Worm (Caenorhabditis elegans) whole organism, L3 larva: ENCODE measurements around the gene sra-26.

ENCODE experiments used
- aly-2 ChIP-seq: fragments of 150-350 bp; optimal IDR thresholded peaks from 2 replicates; lab custom pipeline; 2014; ENCODE audit warnings: missing biosample characterization, missing genetic modification characterization
- egl-5 ChIP-seq: fragments of 150-350 bp; optimal IDR thresholded peaks from 2 replicates; lab custom pipeline; 2017; ENCODE audit warnings: missing biosample characterization, missing genetic modification reagents, missing genetic modification characterization, inconsistent platforms
- elt-2 ChIP-seq: sonication (generic microtip); optimal IDR thresholded peaks from 2 replicates; lab custom pipeline; 2016; ENCODE audit warnings: missing genetic modification reagents, mild to moderate bottlenecking, missing genetic modification characterization, missing compliant biosample characterization
- eor-1 ChIP-seq, 2 experiments: fragments of 150-350 bp; optimal IDR thresholded peaks; 2 replicates each; lab custom pipeline; 2014 to 2018; ENCODE audit warnings: missing biosample characterization in 2 of 2, missing genetic modification characterization in 2 of 2
- fos-1 ChIP-seq: fragments of 150-350 bp; optimal IDR thresholded peaks from 2 replicates; lab custom pipeline; 2014; ENCODE audit warnings: missing biosample characterization, missing genetic modification characterization
- hmg-11 ChIP-seq: sonication (generic microtip); optimal IDR thresholded peaks from 2 replicates; lab custom pipeline; 2016; ENCODE audit warnings: missing genetic modification characterization, missing compliant biosample characterization
- lin-15B ChIP-seq: fragments of 150-350 bp; optimal IDR thresholded peaks from 2 replicates; lab custom pipeline; 2014; ENCODE audit warnings: missing biosample characterization, missing genetic modification characterization
- lin-39 ChIP-seq: fragments of 150-350 bp; optimal IDR thresholded peaks from 2 replicates; lab custom pipeline; 2018; ENCODE audit warnings: missing biosample characterization, missing genetic modification reagents, missing genetic modification characterization
- lsy-12 ChIP-seq: sonication (generic microtip); optimal IDR thresholded peaks from 2 replicates; lab custom pipeline; 2016; ENCODE audit warnings: mild to moderate bottlenecking, missing genetic modification characterization, missing compliant biosample characterization
- mdl-1 ChIP-seq: fragments of 150-350 bp; optimal IDR thresholded peaks from 2 replicates; lab custom pipeline; 2014; ENCODE audit warnings: missing biosample characterization, missing genetic modification characterization
- nfya-1 ChIP-seq: sonication (generic microtip); optimal IDR thresholded peaks from 2 replicates; lab custom pipeline; 2017; ENCODE audit warnings: missing genetic modification characterization, mild to moderate bottlenecking, missing compliant biosample characterization, antibody characterized with exemption, moderate library complexity; ENCODE audit not compliant: insufficient read depth
- nhr-23 ChIP-seq: fragments of 150-350 bp; optimal IDR thresholded peaks from 2 replicates; lab custom pipeline; 2014; ENCODE audit warnings: missing biosample characterization, missing genetic modification reagents, missing genetic modification characterization
- nhr-25 ChIP-seq: sonication (generic microtip); optimal IDR thresholded peaks from 2 replicates; lab custom pipeline; 2017; ENCODE audit warnings: missing biosample characterization, missing genetic modification characterization
- nhr-67 ChIP-seq: fragments of 150-350 bp; optimal IDR thresholded peaks from 2 replicates; lab custom pipeline; 2014; ENCODE audit warnings: missing biosample characterization, missing genetic modification characterization
- nhr-77 ChIP-seq: fragments of 150-350 bp; optimal IDR thresholded peaks from 2 replicates; lab custom pipeline; 2014; ENCODE audit warnings: missing biosample characterization, missing genetic modification characterization
- pha-4 ChIP-seq: fragments of 150-350 bp; optimal IDR thresholded peaks from 2 replicates; lab custom pipeline; 2014; ENCODE audit warnings: missing biosample characterization, missing genetic modification reagents, missing genetic modification characterization
- pqm-1 ChIP-seq: fragments of 150-350 bp; optimal IDR thresholded peaks from 2 replicates; lab custom pipeline; 2017; ENCODE audit warnings: missing biosample characterization, missing genetic modification characterization, inconsistent platforms
- sea-2 ChIP-seq: fragments of 150-350 bp; sonication (generic microtip); optimal IDR thresholded peaks from 4 replicates; lab custom pipeline; 2014; ENCODE audit warnings: missing biosample characterization, missing genetic modification reagents, missing genetic modification characterization
- skn-1 ChIP-seq: fragments of 150-350 bp; optimal IDR thresholded peaks from 2 replicates; lab custom pipeline; 2014; ENCODE audit warnings: missing biosample characterization, missing genetic modification characterization
- tbx-2 ChIP-seq: sonication (generic microtip); optimal IDR thresholded peaks from 2 replicates; lab custom pipeline; 2016; ENCODE audit warnings: mild to moderate bottlenecking, missing genetic modification characterization, missing compliant biosample characterization
- zag-1 ChIP-seq: fragments of 150-350 bp; optimal IDR thresholded peaks from 2 replicates; lab custom pipeline; 2014; ENCODE audit warnings: missing biosample characterization, missing genetic modification characterization

sra-26 gene

DNA sequence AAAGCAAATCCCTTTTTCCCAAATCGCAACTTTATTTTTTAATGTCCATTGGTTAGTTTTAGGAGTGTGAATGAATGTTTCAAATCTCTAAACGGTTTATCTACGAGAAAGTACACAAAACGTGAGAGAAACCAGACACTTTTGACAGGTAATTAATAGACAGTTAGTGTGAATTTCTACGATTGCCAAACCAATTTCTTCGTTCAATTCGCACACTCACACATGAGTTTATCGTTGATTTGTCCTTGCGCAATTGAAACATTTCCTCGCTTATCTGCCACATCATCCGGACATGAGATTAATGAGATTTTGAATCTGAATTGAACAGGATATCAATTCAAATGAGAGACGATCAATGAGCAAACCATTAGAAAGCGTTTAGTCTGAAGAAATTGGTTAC, 41.4 kb downstream of the sra-26 start:
- TF ChIP-seq nhr-77: no peak
- TF ChIP-seq eor-1 (tag; optimal IDR thresholded peaks at IDR 0.05; lab: Kevin White, UChicago): no peak
- no peak for TF ChIP-seq zag-1 (tag; lab: Kevin White, UChicago)
- no peak for TF ChIP-seq sea-2 (GFP tag; lab: Kevin White, UChicago)

ce11 chrII:6609315-6609842, 42.2 kb downstream of the sra-26 start, which contains the start of gene epg-5:
epg-5 (minus strand) TSS chrII:6609365.
- TF ChIP-seq nhr-67 (tag; lab: Kevin White, UChicago): no peak
- TF ChIP-seq elt-2 (tag; lab: Kevin White, UChicago): peak; percentile 62
- peak; percentile 47 for TF ChIP-seq pqm-1 (tag; lab: Kevin White, UChicago)
- peak; percentile 41 for TF ChIP-seq egl-5 (tag; lab: Kevin White, UChicago)
- no peak for TF ChIP-seq lin-15B (tag; lab: Kevin White, UChicago)
- TF ChIP-seq nfya-1 (tag; lab: Kevin White, UChicago): peak; percentile 48
- TF ChIP-seq tbx-2 (tag; lab: Kevin White, UChicago): no peak
- TF ChIP-seq pha-4 (tag; lab: Kevin White, UChicago): peak; percentile 68
- TF ChIP-seq hmg-11: peak; percentile 20
- no peak for TF ChIP-seq mdl-1 (tag; lab: Kevin White, UChicago)
- TF ChIP-seq aly-2 (tag; lab: Kevin White, UChicago): no peak

DNA sequence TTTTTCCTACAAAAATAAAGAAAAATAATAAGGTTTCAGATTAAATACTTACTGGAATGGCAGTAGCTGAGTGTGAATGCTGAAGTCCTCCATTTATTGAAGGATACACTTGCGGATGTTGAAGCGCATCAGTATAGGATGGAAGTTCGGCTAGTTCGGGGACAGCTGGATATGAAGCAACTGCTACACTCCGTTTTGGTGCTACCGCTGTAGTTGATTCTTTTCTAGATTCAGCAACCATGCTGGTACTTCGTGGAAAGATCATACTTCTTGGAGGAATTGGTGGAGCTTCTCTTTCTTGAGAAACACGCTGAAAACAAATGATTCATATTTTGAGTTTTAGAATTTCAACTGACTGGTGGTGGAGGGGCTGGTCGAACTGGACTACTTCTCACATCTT, 43.0 kb downstream of the sra-26 start:
- TF ChIP-seq skn-1 (tag; lab: Kevin White, UChicago) (no peak), sea-2 (GFP tag; lab: Kevin White, UChicago) (no peak)

- TF ChIP-seq sea-2 (GFP tag; lab: Kevin White, UChicago) (no peak), nhr-23 (tag; lab: Kevin White, UChicago) (peak; percentile 9), lsy-12 (tag; lab: Kevin White, UChicago) (peak; percentile 33), elt-2 (tag; lab: Kevin White, UChicago) (peak; percentile 19), fos-1 (tag; lab: Kevin White, UChicago) (no peak), lin-39 (tag; lab: Kevin White, UChicago) (peak; percentile 24), hmg-11 (peak; percentile 80), nfya-1 (tag; lab: Kevin White, UChicago) (peak; percentile 54), nhr-25 (tag; lab: Kevin White, UChicago) (peak; percentile 3)
Observed at ce11 chrII:6600973-6601372, 50.6 kb downstream of the sra-26 start, which contains the start of gene vps-33.2. vps-33.2 (plus strand) TSS chrII:6601216.
